Worm (Caenorhabditis elegans): ENCODE data around the gene zhp-4.

zhp-4 gene

DNA sequence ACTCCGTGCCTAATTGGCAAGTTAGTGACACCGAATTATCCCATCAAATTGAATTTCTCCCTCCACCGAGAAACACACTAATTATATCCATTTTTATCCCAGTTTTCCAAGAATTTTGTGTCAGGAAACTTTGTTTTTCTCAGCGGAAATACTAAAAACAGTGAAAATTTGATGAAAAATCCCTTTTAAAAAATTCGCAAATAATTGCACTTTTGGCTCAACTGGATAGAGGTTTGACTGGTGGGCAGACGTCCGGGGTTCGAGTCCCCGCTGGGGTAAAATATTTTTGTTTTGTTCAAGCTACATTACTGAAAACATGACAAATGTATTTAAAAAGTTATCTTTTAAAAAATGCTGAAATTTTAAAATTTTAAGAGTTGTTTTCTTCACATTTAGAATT is 43.5 kb downstream of the zhp-4 start:
- TF ChIP-seq snpc-4 (tag; optimal IDR thresholded peaks at IDR 0.05), result no peak
- no peak for TF ChIP-seq mxl-2 (GFP tag; conservative IDR thresholded peaks at IDR 0.05)
- TF ChIP-seq aly-2 (tag; optimal IDR thresholded peaks at IDR 0.05), result no peak
- no peak for TF ChIP-seq zag-1 (tag; optimal IDR thresholded peaks at IDR 0.05)
- TF ChIP-seq tag-97 (GFP tag; IDR thresholded peaks at IDR 0.05), result no peak
- TF ChIP-seq aha-1 (tag), result peak; percentile 14
- TF ChIP-seq nhr-41 (GFP tag; IDR thresholded peaks at IDR 0.05), result no peak

DNA sequence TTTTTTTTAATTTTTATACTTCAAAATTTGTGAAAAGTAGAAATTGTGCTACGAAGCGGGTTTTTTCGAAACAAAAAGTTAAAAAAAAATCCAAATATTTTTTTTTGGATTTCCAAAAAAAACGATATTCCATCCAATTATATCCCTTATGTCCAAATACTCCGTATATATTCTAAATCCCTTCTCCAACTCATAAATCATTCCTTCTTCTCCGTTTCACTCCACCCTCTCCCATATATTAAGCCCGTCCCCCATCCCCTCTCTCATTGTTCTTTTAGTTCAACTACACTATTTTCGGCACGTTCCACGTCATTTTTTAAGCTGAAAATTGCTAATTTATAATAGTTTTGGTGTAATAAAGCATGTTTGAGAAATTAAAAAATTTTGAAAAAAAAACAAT is 44.0 kb downstream of the zhp-4 start:
- TF ChIP-seq ceh-20 (GFP tag; IDR thresholded peaks at IDR 0.05) (0 out of 2 replicates have a peak, but pooled peaks have one; percentile 31), fkh-10 (GFP tag; optimal IDR thresholded peaks at IDR 0.05) (no peak), aha-1 (tag) (no peak), madf-9 (GFP tag; conservative IDR thresholded peaks at IDR 0.05) (no peak), mdt-29 (GFP tag; IDR thresholded peaks at IDR 0.05) (no peak), fos-1 (tag; optimal IDR thresholded peaks at IDR 0.05) (no peak), nhr-237 (tag; optimal IDR thresholded peaks at IDR 0.05) (no peak), set-16 (GFP tag; IDR thresholded peaks at IDR 0.05) (no peak)

- no peak for TF ChIP-seq skn-1 (tag; optimal IDR thresholded peaks at IDR 0.05)
- peak; percentile 34 for TF ChIP-seq nhr-102 (tag; optimal IDR thresholded peaks at IDR 0.05)
- TF ChIP-seq daf-16 (GFP tag; optimal IDR thresholded peaks at IDR 0.05), result no peak
- peak; percentile 93 for TF ChIP-seq daf-16 (tag; optimal IDR thresholded peaks at IDR 0.05)
- TF ChIP-seq cey-2 (tag; optimal IDR thresholded peaks at IDR 0.05; ENCODE audit: borderline replicate concordance, insufficient read depth), result no peak
- TF ChIP-seq zag-1 (tag; optimal IDR thresholded peaks at IDR 0.05), result no peak
- no peak for TF ChIP-seq ceh-32 (tag; optimal IDR thresholded peaks at IDR 0.05; ENCODE audit: poor library complexity)
- TF ChIP-seq mdl-1 (tag; optimal IDR thresholded peaks at IDR 0.05), result no peak
- no peak for TF ChIP-seq madf-5 (GFP tag; IDR thresholded peaks at IDR 0.05)
- no peak for TF ChIP-seq spr-3 (GFP tag; optimal IDR thresholded peaks at IDR 0.05)
- no peak for TF ChIP-seq saeg-2 (GFP tag; IDR thresholded peaks at IDR 0.05)
- TF ChIP-seq D1046.2 (GFP tag; IDR thresholded peaks at IDR 0.05), result no peak
- TF ChIP-seq Y5F2A.4 (GFP tag; optimal IDR thresholded peaks at IDR 0.05), result no peak
- TF ChIP-seq lsy-2 (tag; optimal IDR thresholded peaks at IDR 0.05), result peak in 1 of 2 experiments; percentile 2
- TF ChIP-seq mep-1 (tag; optimal IDR thresholded peaks at IDR 0.05), result peak; percentile 34
- peak; percentile 77 for TF ChIP-seq hlh-11 (tag; optimal IDR thresholded peaks at IDR 0.05)
- TF ChIP-seq aha-1 (tag), result peak; percentile 6
- TF ChIP-seq php-3 (GFP tag; IDR thresholded peaks at IDR 0.05), result peak; percentile 72
- no peak for TF ChIP-seq F26F4.8 (GFP tag; conservative IDR thresholded peaks at IDR 0.05)
- 0 out of 2 replicates have a peak, but pooled peaks have one; percentile 22 for TF ChIP-seq lin-1 (GFP tag; IDR thresholded peaks at IDR 0.05)
- no peak for TF ChIP-seq nhr-41 (GFP tag; IDR thresholded peaks at IDR 0.05)
- TF ChIP-seq Y75B8A.6 (GFP tag; IDR thresholded peaks at IDR 0.05), result no peak
- no peak for TF ChIP-seq rbr-2 (tag; optimal IDR thresholded peaks at IDR 0.05)
- TF ChIP-seq ZK337.2 (GFP tag; IDR thresholded peaks at IDR 0.05), result no peak
- no peak for TF ChIP-seq mxl-3 (GFP tag; optimal IDR thresholded peaks at IDR 0.05)
- peak; percentile 79 for TF ChIP-seq nhr-28 (tag; optimal IDR thresholded peaks at IDR 0.05)
- no peak for TF ChIP-seq zfp-3 (GFP tag; conservative IDR thresholded peaks at IDR 0.05)
- no peak for TF ChIP-seq ama-1 (optimal IDR thresholded peaks at IDR 0.05)
- TF ChIP-seq nhr-48 (tag; optimal IDR thresholded peaks at IDR 0.05), result peak; percentile 24
- peak; percentile 7 for TF ChIP-seq nhr-10 (tag; optimal IDR thresholded peaks at IDR 0.05)
- TF ChIP-seq dmd-6 (GFP tag; IDR thresholded peaks at IDR 0.05), result peak; percentile 73
- TF ChIP-seq pqm-1 (tag; optimal IDR thresholded peaks at IDR 0.05), result peak; percentile 27
- TF ChIP-seq ztf-11 (tag; optimal IDR thresholded peaks at IDR 0.05), result no peak
- TF ChIP-seq ZK546.5 (tag; optimal IDR thresholded peaks at IDR 0.05), result no peak
- no peak for TF ChIP-seq duxl-1 (tag; optimal IDR thresholded peaks at IDR 0.05; ENCODE audit: poor library complexity)
- no peak for TF ChIP-seq set-16 (GFP tag; IDR thresholded peaks at IDR 0.05)
- no peak for TF ChIP-seq lir-3 (tag; optimal IDR thresholded peaks at IDR 0.05)
- TF ChIP-seq mdt-29 (GFP tag; IDR thresholded peaks at IDR 0.05), result peak; percentile 77
- peak; percentile 82 for TF ChIP-seq dve-1 (tag; optimal IDR thresholded peaks at IDR 0.05; ENCODE audit: insufficient read depth)
- no peak for TF ChIP-seq fos-1 (tag; optimal IDR thresholded peaks at IDR 0.05)
Observed at ce11 chrV:19053281-19053680, 48.3 kb downstream of the zhp-4 start.

Measured in whole organism, L4 larva.